Worm (Caenorhabditis elegans): ENCODE results near the gene F28C6.5.

ce11 chrII:8611330-8611729 is 12.0 kb downstream of the F28C6.5 start:
- TF ChIP-seq pes-1 (GFP tag; IDR thresholded peaks at IDR 0.05) (no peak), F13C5.2 (tag; optimal IDR thresholded peaks at IDR 0.05) (no peak), ama-1 (optimal IDR thresholded peaks at IDR 0.05) (no peak), sea-1 (GFP tag; conservative IDR thresholded peaks at IDR 0.05) (no peak), ceh-36 (tag; optimal IDR thresholded peaks at IDR 0.05) (no peak), ceh-13 (GFP tag; optimal IDR thresholded peaks at IDR 0.05) (no peak)
